Worm (Caenorhabditis elegans): Measurements from ENCODE around the gene C53B7.3.

Gene C53B7.3

DNA sequence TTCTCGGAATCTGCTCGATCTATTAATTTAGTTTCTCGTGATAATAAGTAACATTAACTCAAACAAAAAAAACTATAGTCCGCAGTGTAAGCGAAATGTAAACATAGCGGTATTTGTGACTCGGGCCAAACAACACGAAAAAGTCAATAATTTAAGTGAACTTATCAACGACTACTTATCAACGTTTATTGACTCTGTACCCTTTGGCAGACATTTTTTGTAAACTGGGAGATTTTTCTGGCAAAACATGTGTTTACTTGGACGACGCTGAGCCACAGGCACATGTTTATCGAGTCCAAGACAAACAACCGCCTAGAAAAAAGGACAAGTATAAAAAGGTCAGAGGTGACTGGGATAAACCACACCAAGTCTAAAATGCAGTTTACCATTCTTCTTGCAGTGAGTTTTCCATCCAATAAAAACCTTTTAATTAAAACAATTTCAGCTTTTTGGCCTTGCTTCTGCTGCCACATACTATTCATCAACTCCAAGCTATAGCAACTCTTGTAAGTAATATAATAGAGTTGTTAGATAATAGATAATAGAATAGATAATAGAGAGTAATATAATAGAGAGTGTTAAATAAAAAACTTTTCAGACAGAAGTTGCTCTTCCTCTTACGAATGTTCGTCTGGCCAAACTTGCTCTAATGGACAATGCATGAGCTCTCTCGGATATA, at the start of gene C53B7.3:
Gene C53B7.3 (plus strand): TSS at position 362 of the 679 bp plus-strand sequence.
- no peak for TF ChIP-seq B0310.2 (tag; optimal IDR thresholded peaks at IDR 0.05)
- TF ChIP-seq tra-4 (tag; optimal IDR thresholded peaks at IDR 0.05) = no peak
- no peak for TF ChIP-seq hnd-1 (tag; optimal IDR thresholded peaks at IDR 0.05)
- no peak for TF ChIP-seq ceh-13 (GFP tag; optimal IDR thresholded peaks at IDR 0.05)
- TF ChIP-seq ceh-36 (tag; optimal IDR thresholded peaks at IDR 0.05) = no peak
- TF ChIP-seq pes-1 (GFP tag; IDR thresholded peaks at IDR 0.05) = no peak
- no peak for TF ChIP-seq F13C5.2 (tag; optimal IDR thresholded peaks at IDR 0.05)
- no peak for TF ChIP-seq ets-7 (tag; optimal IDR thresholded peaks at IDR 0.05)
- TF ChIP-seq tbx-37 (GFP tag; conservative IDR thresholded peaks at IDR 0.05) = no peak
- no peak for TF ChIP-seq tbx-11 (GFP tag; IDR thresholded peaks at IDR 0.05)

DNA sequence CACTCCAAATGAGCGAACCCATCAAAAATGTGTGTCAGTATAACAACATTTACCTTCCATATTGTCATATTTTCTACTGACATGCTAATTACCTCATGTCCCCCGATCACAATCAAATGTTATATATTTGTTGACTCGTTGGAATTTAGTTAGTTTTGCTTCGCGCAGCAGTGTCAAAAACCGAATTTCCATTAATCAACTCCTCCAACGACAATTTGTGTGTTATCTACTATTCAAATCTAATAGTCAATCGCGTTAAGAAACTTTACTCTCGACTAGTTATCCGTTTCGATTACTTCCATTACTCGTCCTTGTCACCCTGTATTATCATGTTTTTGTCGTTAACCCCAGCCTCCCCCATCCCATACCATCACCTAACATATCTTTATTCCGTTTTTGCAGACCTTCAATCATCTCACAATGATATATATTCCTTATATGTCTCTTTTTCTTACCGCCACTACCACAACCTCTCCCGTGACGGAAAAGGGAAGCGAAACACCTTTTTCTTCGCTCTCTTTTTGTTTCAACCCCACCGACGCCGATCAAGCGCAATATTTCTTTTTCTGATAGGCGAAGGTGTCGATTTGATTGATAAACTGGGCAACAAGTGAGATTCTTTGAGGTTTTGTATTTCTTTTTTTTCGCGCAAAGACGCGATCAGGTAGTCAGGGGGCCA, 48.6 kb upstream of the C53B7.3 start:
- TF ChIP-seq tbx-11 (GFP tag; IDR thresholded peaks at IDR 0.05) (no peak), scrt-1 (GFP tag; IDR thresholded peaks at IDR 0.05) (no peak)

DNA sequence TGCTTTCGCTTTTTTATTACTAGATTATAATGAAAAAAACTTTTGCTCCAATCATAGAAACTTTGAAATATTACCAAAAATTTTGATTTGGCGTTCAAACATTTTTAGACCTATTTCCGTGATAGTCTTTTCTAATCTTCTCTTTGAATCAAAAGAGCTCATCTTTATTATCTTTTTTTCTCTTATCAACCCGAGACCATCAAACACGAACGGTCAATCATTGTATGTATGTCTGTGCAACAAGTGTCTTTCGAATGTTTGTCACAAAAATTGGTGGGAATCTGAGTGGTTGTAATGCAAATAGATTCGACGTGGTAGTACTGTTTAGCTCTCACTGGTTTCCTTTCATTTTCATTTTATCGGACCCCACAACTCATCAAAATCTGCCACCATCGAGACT, 44.8 kb upstream of the C53B7.3 start, which contains the start of gene M03A8.3:
Gene M03A8.3 (plus strand): TSS at position 278 of the 400 bp plus-strand sequence.
- TF ChIP-seq ceh-13 (GFP tag; optimal IDR thresholded peaks at IDR 0.05) (no peak), B0310.2 (tag; optimal IDR thresholded peaks at IDR 0.05) (no peak), ceh-36 (tag; optimal IDR thresholded peaks at IDR 0.05) (no peak), scrt-1 (GFP tag; IDR thresholded peaks at IDR 0.05) (no peak), sea-1 (GFP tag; conservative IDR thresholded peaks at IDR 0.05) (no peak)

DNA sequence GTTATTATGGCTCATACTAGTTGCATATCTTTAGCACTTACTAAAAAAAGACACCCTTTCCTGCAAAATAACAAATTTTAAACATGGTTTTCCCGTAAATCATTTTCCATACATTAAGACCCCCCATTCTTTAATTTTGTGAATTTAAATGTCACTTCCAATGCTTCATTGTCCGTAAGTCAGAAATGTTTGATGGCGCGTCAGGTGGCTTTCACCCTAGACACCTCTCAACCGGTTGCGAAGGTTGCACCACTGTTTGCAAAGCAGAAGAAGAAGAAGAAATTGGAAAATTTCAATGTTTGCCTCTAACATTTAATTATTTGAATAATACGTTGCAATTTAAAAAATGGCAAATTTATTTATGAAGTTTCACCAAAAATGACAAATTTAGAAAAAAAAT, 43.0 kb upstream of the C53B7.3 start:
- TF ChIP-seq ceh-13 (GFP tag; optimal IDR thresholded peaks at IDR 0.05) (no peak), ceh-36 (tag; optimal IDR thresholded peaks at IDR 0.05) (no peak), B0310.2 (tag; optimal IDR thresholded peaks at IDR 0.05) (no peak), scrt-1 (GFP tag; IDR thresholded peaks at IDR 0.05) (no peak), ets-7 (tag; optimal IDR thresholded peaks at IDR 0.05) (no peak), aly-1 (tag; optimal IDR thresholded peaks at IDR 0.05) (no peak), sea-1 (GFP tag; conservative IDR thresholded peaks at IDR 0.05) (no peak), hnd-1 (tag; optimal IDR thresholded peaks at IDR 0.05) (no peak), tbx-37 (GFP tag; conservative IDR thresholded peaks at IDR 0.05) (no peak), flt-1 (GFP tag; IDR thresholded peaks at IDR 0.05) (no peak), ama-1 (optimal IDR thresholded peaks at IDR 0.05) (no peak), hmbx-1 (tag; optimal IDR thresholded peaks at IDR 0.05) (no peak), hmg-4 (GFP tag; optimal IDR thresholded peaks at IDR 0.05) (no peak), tra-4 (tag; optimal IDR thresholded peaks at IDR 0.05) (no peak), pes-1 (GFP tag; IDR thresholded peaks at IDR 0.05) (no peak), tbx-11 (GFP tag; IDR thresholded peaks at IDR 0.05) (no peak)

DNA sequence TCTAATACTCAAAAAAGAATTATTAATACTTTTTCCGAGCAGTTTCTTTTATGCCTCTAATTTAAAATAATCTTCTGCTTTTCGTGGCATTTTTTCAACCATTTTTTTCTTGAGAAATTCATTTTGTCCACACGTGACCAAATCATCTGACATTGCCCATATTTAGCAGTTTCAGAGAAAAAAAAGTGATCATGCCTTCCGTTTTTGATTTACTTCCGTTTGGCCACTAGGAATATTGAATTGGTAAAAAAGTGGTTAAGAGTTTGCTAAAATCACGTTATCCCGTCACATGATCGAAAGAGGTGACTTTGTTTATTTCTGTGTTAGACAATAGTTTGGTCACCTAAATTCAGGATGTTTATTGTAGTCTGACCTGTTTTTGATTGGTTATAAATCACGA, 40.1 kb upstream of the C53B7.3 start:
- TF ChIP-seq tra-4 (tag; optimal IDR thresholded peaks at IDR 0.05) = no peak
- no peak for TF ChIP-seq ama-1 (optimal IDR thresholded peaks at IDR 0.05)
- TF ChIP-seq aly-1 (tag; optimal IDR thresholded peaks at IDR 0.05) = no peak
- no peak for TF ChIP-seq flt-1 (GFP tag; IDR thresholded peaks at IDR 0.05)
- no peak for TF ChIP-seq ets-7 (tag; optimal IDR thresholded peaks at IDR 0.05)
- no peak for TF ChIP-seq ceh-13 (GFP tag; optimal IDR thresholded peaks at IDR 0.05)
- TF ChIP-seq tbx-37 (GFP tag; conservative IDR thresholded peaks at IDR 0.05) = no peak
- TF ChIP-seq hmg-4 (GFP tag; optimal IDR thresholded peaks at IDR 0.05) = no peak
- TF ChIP-seq hnd-1 (tag; optimal IDR thresholded peaks at IDR 0.05) = no peak
- no peak for TF ChIP-seq ceh-36 (tag; optimal IDR thresholded peaks at IDR 0.05)
- TF ChIP-seq pes-1 (GFP tag; IDR thresholded peaks at IDR 0.05) = no peak
- no peak for TF ChIP-seq scrt-1 (GFP tag; IDR thresholded peaks at IDR 0.05)
- no peak for TF ChIP-seq sea-1 (GFP tag; conservative IDR thresholded peaks at IDR 0.05)
- TF ChIP-seq B0310.2 (tag; optimal IDR thresholded peaks at IDR 0.05) = no peak
- TF ChIP-seq F13C5.2 (tag; optimal IDR thresholded peaks at IDR 0.05) = no peak

DNA sequence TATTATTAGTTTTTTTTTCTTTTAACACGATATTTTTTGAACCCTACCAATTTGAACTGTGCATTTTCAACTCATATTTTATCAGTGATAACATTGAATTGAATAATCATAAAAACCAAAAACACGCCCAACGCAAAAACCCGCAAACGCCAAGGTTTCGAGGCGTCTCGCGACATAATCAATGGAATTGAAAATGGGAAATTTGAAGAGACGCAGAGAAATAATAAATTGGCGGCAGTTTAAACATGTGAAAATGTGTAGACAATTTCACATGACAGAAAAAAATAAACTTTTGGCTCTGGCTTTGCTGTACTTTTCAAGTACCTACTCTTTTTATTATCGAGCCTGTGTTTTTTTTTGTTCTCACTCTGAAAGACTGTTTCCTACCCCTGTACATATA, 39.7 kb upstream of the C53B7.3 start:
- TF ChIP-seq hmbx-1 (tag; optimal IDR thresholded peaks at IDR 0.05) (no peak), hnd-1 (tag; optimal IDR thresholded peaks at IDR 0.05) (no peak), B0310.2 (tag; optimal IDR thresholded peaks at IDR 0.05) (no peak), F13C5.2 (tag; optimal IDR thresholded peaks at IDR 0.05) (no peak), flt-1 (GFP tag; IDR thresholded peaks at IDR 0.05) (no peak), scrt-1 (GFP tag; IDR thresholded peaks at IDR 0.05) (no peak), ceh-13 (GFP tag; optimal IDR thresholded peaks at IDR 0.05) (no peak), sea-1 (GFP tag; conservative IDR thresholded peaks at IDR 0.05) (no peak), ets-7 (tag; optimal IDR thresholded peaks at IDR 0.05) (no peak), pes-1 (GFP tag; IDR thresholded peaks at IDR 0.05) (no peak), tra-4 (tag; optimal IDR thresholded peaks at IDR 0.05) (no peak), ceh-36 (tag; optimal IDR thresholded peaks at IDR 0.05) (no peak), tbx-37 (GFP tag; conservative IDR thresholded peaks at IDR 0.05) (no peak)

DNA sequence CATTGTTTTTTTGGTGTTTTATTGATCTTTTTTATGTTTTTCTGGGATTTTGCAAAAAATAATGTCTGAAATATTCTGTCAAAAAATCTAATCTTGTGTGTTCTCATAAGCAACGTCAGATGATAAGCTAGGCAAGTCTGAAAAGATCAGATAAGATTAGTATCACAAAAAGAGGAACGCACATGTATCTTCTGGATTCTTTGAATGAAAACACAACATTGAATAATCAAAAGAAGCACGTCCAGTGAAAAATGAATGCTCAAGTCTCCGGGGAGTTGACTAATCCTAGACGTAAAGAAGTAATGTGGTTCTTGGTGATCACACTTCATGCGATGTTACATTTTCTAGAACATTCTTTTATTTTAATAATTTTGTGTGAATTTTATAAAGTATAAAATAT, 39.1 kb upstream of the C53B7.3 start:
- TF ChIP-seq tra-4 (tag; optimal IDR thresholded peaks at IDR 0.05) (no peak), sea-1 (GFP tag; conservative IDR thresholded peaks at IDR 0.05) (no peak), ceh-36 (tag; optimal IDR thresholded peaks at IDR 0.05) (no peak), ama-1 (optimal IDR thresholded peaks at IDR 0.05) (no peak), tbx-11 (GFP tag; IDR thresholded peaks at IDR 0.05) (no peak), ets-7 (tag; optimal IDR thresholded peaks at IDR 0.05) (no peak), pes-1 (GFP tag; IDR thresholded peaks at IDR 0.05) (no peak), scrt-1 (GFP tag; IDR thresholded peaks at IDR 0.05) (no peak), hnd-1 (tag; optimal IDR thresholded peaks at IDR 0.05) (no peak), hmg-4 (GFP tag; optimal IDR thresholded peaks at IDR 0.05) (no peak), B0310.2 (tag; optimal IDR thresholded peaks at IDR 0.05) (no peak), hmbx-1 (tag; optimal IDR thresholded peaks at IDR 0.05) (no peak), aly-1 (tag; optimal IDR thresholded peaks at IDR 0.05) (no peak), flt-1 (GFP tag; IDR thresholded peaks at IDR 0.05) (no peak), ceh-13 (GFP tag; optimal IDR thresholded peaks at IDR 0.05) (no peak), F13C5.2 (tag; optimal IDR thresholded peaks at IDR 0.05) (no peak)

Data from whole organism, early embryonic.